Worm (Caenorhabditis elegans) whole organism, mixed stage, embryonic: ENCODE measurements around the gene C13A2.4.

Source experiments
- M03D4.4 ChIP-seq: sonication (generic microtip); optimal IDR thresholded peaks from 2 replicates; lab custom pipeline; 2017; ENCODE audit warnings: mild to moderate bottlenecking, missing genetic modification characterization, missing compliant biosample characterization
- bed-3 ChIP-seq: fragments of 200-800 bp; sonication (Bioruptor generic); optimal IDR thresholded peaks from 3 replicates; lab custom pipeline; 2018; ENCODE audit warnings: mild to moderate bottlenecking, missing genetic modification characterization, moderate library complexity, missing compliant biosample characterization
- blmp-1 ChIP-seq: fragments of 150-350 bp; optimal IDR thresholded peaks from 2 replicates; lab custom pipeline; 2014; ENCODE audit warnings: missing biosample characterization, missing genetic modification characterization
- ceh-39 ChIP-seq: fragments of 150-350 bp; optimal IDR thresholded peaks from 2 replicates; lab custom pipeline; 2014; ENCODE audit warnings: missing biosample characterization, missing genetic modification characterization
- ceh-43 ChIP-seq: fragments of 200-800 bp; sonication (Bioruptor generic); optimal IDR thresholded peaks from 2 replicates; lab custom pipeline; 2018; ENCODE audit warnings: mild to moderate bottlenecking, missing genetic modification characterization, moderate library complexity, missing compliant biosample characterization
- ceh-83 ChIP-seq: fragments of 200-800 bp; sonication (Bioruptor generic); optimal IDR thresholded peaks from 2 replicates; lab custom pipeline; 2018; ENCODE audit warnings: mild to moderate bottlenecking, missing genetic modification characterization, missing compliant biosample characterization
- ces-1 ChIP-seq: fragments of 150-350 bp; optimal IDR thresholded peaks from 2 replicates; lab custom pipeline; 2014; ENCODE audit warnings: missing biosample characterization, missing genetic modification reagents, missing genetic modification characterization
- drap-1 ChIP-seq: fragments of 200-800 bp; sonication (Bioruptor generic); optimal IDR thresholded peaks from 3 replicates; lab custom pipeline; 2018; ENCODE audit warnings: mild to moderate bottlenecking, missing genetic modification characterization, missing compliant biosample characterization
- elt-1 ChIP-seq: sonication (generic microtip); optimal IDR thresholded peaks from 2 replicates; lab custom pipeline; 2017; ENCODE audit warnings: missing genetic modification characterization, mild to moderate bottlenecking, missing compliant biosample characterization, antibody characterized with exemption, moderate library complexity, borderline replicate concordance; ENCODE audit not compliant: insufficient read depth
- elt-3 ChIP-seq: fragments of 150-350 bp; optimal IDR thresholded peaks from 2 replicates; lab custom pipeline; 2014; ENCODE audit warnings: missing biosample characterization, missing genetic modification characterization
- flh-1 ChIP-seq: fragments of 200-800 bp; sonication (Bioruptor generic); optimal IDR thresholded peaks from 2 replicates; lab custom pipeline; 2018; ENCODE audit warnings: mild to moderate bottlenecking, missing genetic modification characterization, moderate library complexity, missing compliant biosample characterization
- ham-2 ChIP-seq: fragments of 200-800 bp; sonication (Bioruptor generic); optimal IDR thresholded peaks from 2 replicates; lab custom pipeline; 2018; ENCODE audit warnings: mild to moderate bottlenecking, missing genetic modification characterization, missing compliant biosample characterization
- hlh-1 ChIP-seq: fragments of 150-350 bp; optimal IDR thresholded peaks from 2 replicates; lab custom pipeline; 2014; ENCODE audit warnings: missing biosample characterization, missing genetic modification reagents, missing genetic modification characterization
- lin-13 ChIP-seq: fragments of 150-350 bp; optimal IDR thresholded peaks from 2 replicates; lab custom pipeline; 2014; ENCODE audit warnings: missing biosample characterization, missing genetic modification characterization
- lin-32 ChIP-seq: fragments of 200-800 bp; sonication (Bioruptor generic); optimal IDR thresholded peaks from 2 replicates; lab custom pipeline; 2018; ENCODE audit warnings: mild to moderate bottlenecking, missing genetic modification characterization, missing compliant biosample characterization
- lsy-2 ChIP-seq: fragments of 150-350 bp; optimal IDR thresholded peaks from 2 replicates; lab custom pipeline; 2014; ENCODE audit warnings: missing biosample characterization, missing genetic modification characterization
- mab-5 ChIP-seq: fragments of 150-350 bp; optimal IDR thresholded peaks from 2 replicates; lab custom pipeline; 2014; ENCODE audit warnings: missing biosample characterization, missing genetic modification characterization
- mep-1 ChIP-seq: fragments of 150-350 bp; optimal IDR thresholded peaks from 2 replicates; lab custom pipeline; 2017; ENCODE audit warnings: missing biosample characterization, missing genetic modification reagents, missing genetic modification characterization, inconsistent platforms
- nhr-12 ChIP-seq: fragments of 150-350 bp; optimal IDR thresholded peaks from 2 replicates; lab custom pipeline; 2014; ENCODE audit warnings: missing biosample characterization, missing genetic modification characterization
- nhr-2 ChIP-seq: fragments of 150-350 bp; optimal IDR thresholded peaks from 2 replicates; lab custom pipeline; 2014; ENCODE audit warnings: missing biosample characterization, missing genetic modification characterization
- nhr-237 ChIP-seq: fragments of 150-350 bp; optimal IDR thresholded peaks from 2 replicates; lab custom pipeline; 2014; ENCODE audit warnings: missing biosample characterization, missing genetic modification characterization
- nhr-28 ChIP-seq: fragments of 150-350 bp; optimal IDR thresholded peaks from 2 replicates; lab custom pipeline; 2014; ENCODE audit warnings: missing biosample characterization, missing genetic modification characterization
- nhr-76 ChIP-seq: sonication (generic microtip); optimal IDR thresholded peaks from 2 replicates; lab custom pipeline; 2017; ENCODE audit warnings: missing biosample characterization, missing genetic modification characterization
- pha-4 ChIP-seq: fragments of 150-350 bp; optimal IDR thresholded peaks from 2 replicates; lab custom pipeline; 2018; ENCODE audit warnings: missing biosample characterization, missing genetic modification reagents, missing genetic modification characterization
- sem-2 ChIP-seq: fragments of 200-800 bp; sonication (Bioruptor generic); optimal IDR thresholded peaks from 2 replicates; lab custom pipeline; 2018; ENCODE audit warnings: mild to moderate bottlenecking, missing genetic modification characterization, missing compliant biosample characterization
- snpc-4 ChIP-seq: fragments of 150-350 bp; optimal IDR thresholded peaks from 2 replicates; lab custom pipeline; 2014; ENCODE audit warnings: missing biosample characterization, missing genetic modification characterization
- sptf-1 ChIP-seq: sonication (generic microtip); optimal IDR thresholded peaks from 2 replicates; lab custom pipeline; 2017; ENCODE audit warnings: mild to moderate bottlenecking, missing genetic modification characterization, moderate library complexity, missing compliant biosample characterization
- unc-120 ChIP-seq: sonication (generic microtip); optimal IDR thresholded peaks from 2 replicates; lab custom pipeline; 2017; ENCODE audit warnings: missing genetic modification characterization, missing compliant biosample characterization; ENCODE audit not compliant: poor library complexity, severe bottlenecking
- unc-39 ChIP-seq: fragments of 150-350 bp; optimal IDR thresholded peaks from 2 replicates; lab custom pipeline; 2014; ENCODE audit warnings: missing biosample characterization, missing genetic modification characterization
- unc-62 ChIP-seq: fragments of 150-350 bp; optimal IDR thresholded peaks from 2 replicates; lab custom pipeline; 2014; ENCODE audit warnings: missing biosample characterization, missing genetic modification reagents, missing genetic modification characterization
- zip-8 ChIP-seq: fragments of 150-350 bp; optimal IDR thresholded peaks from 2 replicates; lab custom pipeline; 2014; ENCODE audit warnings: missing biosample characterization, missing genetic modification characterization

Gene C13A2.4

ce11 chrV:7266021-7266420 is 13.2 kb upstream of the C13A2.4 start, which contains the start of gene C13A2.7:
C13A2.7 (plus strand) TSS chrV:7266321.
- TF ChIP-seq sem-2 (GFP tag; lab: Kevin White, UChicago) (no peak), bed-3 (GFP tag; lab: Kevin White, UChicago) (no peak), unc-120 (tag; lab: Kevin White, UChicago) (no peak), hlh-1 (no peak)

ce11 chrV:7269399-7269798 is 9.8 kb upstream of the C13A2.4 start, which contains the start of gene C13A2.6:
C13A2.6 (plus strand) TSS chrV:7269699.
- no peak for TF ChIP-seq nhr-76 (tag; lab: Kevin White, UChicago)
- TF ChIP-seq blmp-1 (tag; lab: Kevin White, UChicago) = no peak
- TF ChIP-seq flh-1 (GFP tag; lab: Kevin White, UChicago) = no peak
- no peak for TF ChIP-seq unc-120 (tag; lab: Kevin White, UChicago)
- no peak for TF ChIP-seq sptf-1
- no peak for TF ChIP-seq ceh-83 (GFP tag; lab: Kevin White, UChicago)
- no peak for TF ChIP-seq bed-3 (GFP tag; lab: Kevin White, UChicago)
- no peak for TF ChIP-seq nhr-2 (tag; lab: Kevin White, UChicago)

DNA sequence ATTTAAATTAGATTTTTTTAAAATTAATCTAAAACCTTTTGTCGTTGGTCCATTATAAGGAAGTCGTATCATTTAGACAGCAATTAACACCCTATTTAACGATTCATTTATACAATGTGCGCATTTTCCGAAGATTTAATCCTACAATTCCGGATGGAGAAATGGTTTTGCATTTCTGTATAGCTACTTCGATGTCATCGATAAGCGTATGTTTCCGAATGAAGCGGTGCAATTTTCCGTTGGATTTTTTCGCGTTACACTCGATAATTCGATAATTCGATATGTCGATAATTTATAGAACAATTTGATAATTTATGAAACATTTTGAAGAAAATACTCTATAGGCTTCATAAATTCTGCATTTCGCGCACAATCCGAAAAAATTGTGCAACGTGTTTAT is 4.2 kb upstream of the C13A2.4 start, which contains the start of gene C13A2.10:
Gene C13A2.10 (minus strand): TSS at position 101 of the 400 bp plus-strand sequence.
- TF ChIP-seq mep-1 (tag; lab: Kevin White, UChicago) (no peak), nhr-76 (tag; lab: Kevin White, UChicago) (no peak), sptf-1 (no peak), flh-1 (GFP tag; lab: Kevin White, UChicago) (no peak)

DNA sequence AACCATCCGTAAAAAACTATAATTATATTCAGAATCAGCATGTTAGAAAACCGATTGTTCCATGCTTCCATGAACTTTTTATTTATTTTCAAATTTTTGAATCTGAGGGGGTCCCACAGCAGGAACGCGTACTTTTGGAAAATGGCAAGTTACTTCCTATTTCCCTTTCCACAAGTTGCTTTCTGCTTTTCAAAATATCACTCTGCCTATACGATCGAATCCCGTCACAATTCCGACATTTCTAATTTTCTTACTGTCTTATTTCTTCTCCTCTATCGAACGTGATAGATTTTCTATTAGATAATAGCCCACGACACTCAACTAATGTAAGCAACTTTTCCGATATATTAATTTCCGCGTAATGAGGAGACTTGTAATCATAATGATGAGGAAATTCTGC is 3.7 kb upstream of the C13A2.4 start, which contains the start of gene C13A2.5:
Gene C13A2.5 (plus strand): TSS at position 301 of the 400 bp plus-strand sequence.
- no peak for TF ChIP-seq pha-4 (tag; lab: Kevin White, UChicago)
- no peak for TF ChIP-seq unc-39 (tag; lab: Kevin White, UChicago)
- no peak for TF ChIP-seq ceh-39
- no peak for TF ChIP-seq zip-8 (tag; lab: Kevin White, UChicago)
- TF ChIP-seq unc-120 (tag; lab: Kevin White, UChicago) = no peak
- TF ChIP-seq bed-3 (GFP tag; lab: Kevin White, UChicago) = no peak
- TF ChIP-seq mep-1 (tag; lab: Kevin White, UChicago) = no peak
- no peak for TF ChIP-seq ham-2 (GFP tag; lab: Kevin White, UChicago)
- TF ChIP-seq drap-1 (GFP tag; lab: Kevin White, UChicago) = no peak
- TF ChIP-seq blmp-1 (tag; lab: Kevin White, UChicago) = no peak
- no peak for TF ChIP-seq ces-1 (GFP tag; lab: Kevin White, UChicago)
- no peak for TF ChIP-seq hlh-1
- TF ChIP-seq nhr-12 (tag; lab: Kevin White, UChicago) = no peak
- TF ChIP-seq lin-13 (tag; lab: Kevin White, UChicago) = no peak
- no peak for TF ChIP-seq lsy-2 (tag; lab: Kevin White, UChicago)
- no peak for TF ChIP-seq flh-1 (GFP tag; lab: Kevin White, UChicago)
- no peak for TF ChIP-seq elt-1 (tag; lab: Kevin White, UChicago)
- no peak for TF ChIP-seq sem-2 (GFP tag; lab: Kevin White, UChicago)
- TF ChIP-seq sptf-1 = no peak
- TF ChIP-seq ceh-83 (GFP tag; lab: Kevin White, UChicago) = no peak

- no peak for TF ChIP-seq nhr-28 (tag; lab: Kevin White, UChicago)
Measured at ce11 chrV:7282037-7282436, 2.8 kb downstream of the C13A2.4 start, which contains the start of gene C13A2.3. C13A2.3 (plus strand) TSS chrV:7282337.

DNA sequence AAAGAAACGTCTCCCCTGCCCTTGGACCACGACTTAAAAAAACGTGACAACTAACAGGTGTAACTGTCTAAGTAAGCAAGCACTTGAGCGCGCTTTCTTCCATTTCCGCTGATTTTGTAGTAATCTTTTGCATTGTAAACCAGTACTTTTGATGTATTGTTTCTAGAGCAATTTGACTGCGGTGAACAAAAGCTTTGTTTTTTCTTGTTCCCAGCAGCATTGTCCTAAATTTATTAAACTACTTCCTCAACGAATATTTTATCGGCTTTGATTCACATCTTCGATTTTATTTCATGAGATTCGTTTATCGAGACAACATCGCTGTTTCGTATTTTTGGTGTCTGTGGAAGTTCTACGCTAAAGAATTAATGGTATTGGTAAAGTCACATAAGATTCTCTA is 9.5 kb downstream of the C13A2.4 start, which contains the start of gene C13A2.1:
Gene C13A2.1 (plus strand): TSS at position 301 of the 400 bp plus-strand sequence.
- TF ChIP-seq pha-4 (tag; lab: Kevin White, UChicago) (no peak), nhr-76 (tag; lab: Kevin White, UChicago) (no peak), nhr-28 (tag; lab: Kevin White, UChicago) (no peak)

- no peak for TF ChIP-seq ces-1 (GFP tag; lab: Kevin White, UChicago)
- TF ChIP-seq sptf-1 = no peak
- TF ChIP-seq unc-62 = no peak
- TF ChIP-seq mab-5 = no peak
- no peak for TF ChIP-seq M03D4.4 (tag; lab: Kevin White, UChicago)
- no peak for TF ChIP-seq lsy-2 (tag; lab: Kevin White, UChicago)
- TF ChIP-seq sem-2 (GFP tag; lab: Kevin White, UChicago) = no peak
- no peak for TF ChIP-seq snpc-4 (tag; lab: Kevin White, UChicago)
- TF ChIP-seq elt-3 (tag; lab: Kevin White, UChicago) = no peak
- no peak for TF ChIP-seq nhr-237
- TF ChIP-seq ham-2 (GFP tag; lab: Kevin White, UChicago) = no peak
- no peak for TF ChIP-seq lin-32 (GFP tag; lab: Kevin White, UChicago)
- TF ChIP-seq ceh-43 (GFP tag; lab: Kevin White, UChicago) = no peak
- TF ChIP-seq, all 35 proteins: peak for 0
Measured at ce11 chrV:7295270-7295669, 16.1 kb downstream of the C13A2.4 start, which contains the start of gene F07G11.4. F07G11.4 (minus strand) TSS chrV:7295370.
